Fruit fly (Drosophila melanogaster): ENCODE measurements around the gene Ir94e.

The Ir94e gene

DNA sequence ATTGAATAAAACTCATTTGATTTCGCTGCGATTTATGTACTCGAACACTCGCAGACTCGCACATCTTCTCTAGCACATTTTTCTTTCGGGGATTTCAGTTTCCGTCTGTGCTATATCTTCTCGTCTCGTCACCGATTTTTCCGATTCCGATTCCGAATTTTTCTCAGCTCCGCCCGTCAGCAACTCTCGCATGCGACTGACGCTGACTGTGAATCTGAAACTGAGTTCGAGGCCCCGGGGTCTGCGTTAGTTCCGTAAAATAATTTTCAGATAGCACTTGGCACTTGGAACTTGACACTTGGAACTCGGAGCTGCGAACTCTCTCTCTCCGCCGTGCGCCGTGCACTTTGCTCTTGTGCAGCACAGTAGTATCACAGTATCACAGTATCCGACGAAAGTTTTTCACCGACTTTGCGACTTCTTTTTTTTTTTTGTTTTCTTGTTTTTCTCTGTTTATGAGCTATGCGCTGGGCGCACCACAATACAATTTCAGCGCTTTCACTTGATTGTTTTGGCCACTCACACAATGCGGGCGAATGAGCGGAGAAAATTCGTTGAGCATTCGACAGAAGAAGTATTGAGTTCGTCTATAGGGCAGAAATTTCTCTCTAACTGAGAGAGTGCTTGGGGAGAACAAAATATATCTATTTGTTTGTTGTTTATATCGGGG is 20.6 kb upstream of the Ir94e start, which contains the start of gene CG4393:
Gene CG4393, minus strand, starts transcription at position 187 of the 670 bp plus-strand sequence.
- TF ChIP-seq noc (tag; optimal IDR thresholded peaks at IDR 0.05), result no peak

dm6 chr3R:23386021-23386457 is 19.3 kb upstream of the Ir94e start:
- TF ChIP-seq noc (tag; optimal IDR thresholded peaks at IDR 0.05), result no peak

DNA sequence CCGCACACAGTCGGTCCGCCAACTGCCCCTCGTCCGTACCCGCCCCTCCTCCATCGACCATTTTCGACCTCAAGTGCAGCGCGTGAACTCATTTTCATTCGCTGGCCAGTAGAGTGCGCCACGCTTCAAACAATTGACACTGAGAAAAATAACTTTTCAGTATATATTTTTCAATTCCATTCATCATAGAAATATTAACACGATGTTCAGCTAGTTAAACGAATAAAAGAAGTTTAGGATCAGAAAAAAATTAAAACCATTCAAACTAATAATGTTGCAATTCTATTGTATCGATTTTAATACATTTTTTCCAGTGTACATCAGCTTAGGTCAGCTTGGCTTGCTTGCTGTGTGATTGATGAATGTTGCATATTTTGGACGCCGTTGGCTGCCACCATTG is 18.4 kb upstream of the Ir94e start:
- no peak for TF ChIP-seq noc (tag; optimal IDR thresholded peaks at IDR 0.05)

dm6 chr3R:23388798-23389197 is 16.5 kb upstream of the Ir94e start, which contains the start of gene CG31515:
Gene CG31515, minus strand, starts transcription at chr3R:23388898.
- TF ChIP-seq noc (tag; optimal IDR thresholded peaks at IDR 0.05), result no peak

DNA sequence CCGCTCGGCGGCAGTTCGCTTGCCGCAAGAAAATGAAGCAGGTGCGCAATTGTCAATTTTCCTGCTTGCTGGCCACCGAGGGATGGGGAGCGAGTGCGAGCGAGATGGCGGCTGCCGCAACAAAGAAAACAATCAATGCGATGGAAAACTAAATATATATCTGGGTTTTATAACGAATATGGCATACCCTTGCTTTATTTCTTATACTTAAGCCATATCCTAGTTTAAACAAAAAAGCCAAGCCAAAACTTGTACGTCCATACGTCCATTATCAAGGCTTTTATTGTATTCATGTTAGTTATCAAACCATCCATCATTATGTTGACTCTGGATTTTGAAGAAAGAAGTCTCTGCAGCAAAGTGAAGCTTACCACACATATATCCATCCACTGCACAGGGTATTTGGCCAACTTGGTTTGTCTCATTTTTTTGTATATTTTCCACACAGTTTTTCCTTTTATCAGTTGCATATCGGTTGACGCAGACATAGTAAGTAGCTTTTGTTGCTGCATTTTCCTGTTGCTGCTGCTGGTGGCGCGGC is 14.5 kb upstream of the Ir94e start:
- no peak for TF ChIP-seq noc (tag; optimal IDR thresholded peaks at IDR 0.05)

DNA sequence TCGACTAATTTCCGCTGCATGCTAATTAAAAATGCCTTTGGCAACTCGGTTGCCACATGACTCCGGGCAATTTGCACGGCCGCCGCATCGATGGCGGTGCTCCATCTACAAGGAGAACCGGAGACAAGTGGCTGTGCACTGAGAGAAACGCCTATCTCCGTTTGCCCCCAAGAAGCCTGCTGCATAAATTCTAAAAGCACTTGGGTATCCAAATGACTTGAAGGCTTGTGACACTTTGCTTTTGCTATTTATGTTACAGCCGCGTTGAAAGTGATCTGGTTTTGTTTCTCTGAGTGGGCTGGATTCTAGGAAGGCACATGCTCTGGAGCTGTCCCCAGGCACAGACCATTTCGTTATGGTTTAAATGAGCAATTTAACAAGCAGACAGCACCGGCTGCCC is 13.1 kb upstream of the Ir94e start:
- no peak for TF ChIP-seq noc (tag; optimal IDR thresholded peaks at IDR 0.05)

DNA sequence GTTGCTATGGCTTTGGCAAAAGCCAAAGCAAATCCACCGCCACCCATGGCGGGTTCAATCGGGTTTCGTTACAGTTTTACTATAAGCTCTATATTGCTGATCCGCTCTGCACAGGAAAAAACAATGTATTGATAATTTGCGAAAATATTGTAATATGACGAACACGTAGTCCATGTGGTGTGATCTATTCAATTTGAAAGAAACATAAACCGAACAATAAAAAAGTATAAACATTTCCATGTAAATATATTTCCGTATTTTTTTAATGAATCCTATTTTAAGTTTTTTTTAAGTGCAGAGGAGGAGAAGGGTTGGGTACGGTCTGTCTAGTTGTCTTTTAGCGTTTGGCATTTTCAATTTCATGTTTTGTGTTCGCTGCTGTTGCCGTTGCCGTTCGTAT is 11.8 kb upstream of the Ir94e start:
- no peak for TF ChIP-seq noc (tag; optimal IDR thresholded peaks at IDR 0.05)

dm6 chr3R:23395720-23396119 is 9.6 kb upstream of the Ir94e start:
- TF ChIP-seq noc (tag; optimal IDR thresholded peaks at IDR 0.05), result no peak

- no peak for TF ChIP-seq noc (tag; optimal IDR thresholded peaks at IDR 0.05)
These were observed 8.6 kb upstream of the Ir94e start for dm6 chr3R:23396548-23397294.

dm6 chr3R:23398979-23399378 is 6.3 kb upstream of the Ir94e start:
- no peak for TF ChIP-seq noc (tag; optimal IDR thresholded peaks at IDR 0.05)

- no peak for TF ChIP-seq noc (tag; optimal IDR thresholded peaks at IDR 0.05)
These were observed 5.6 kb upstream of the Ir94e start for dm6 chr3R:23399679-23400078.

DNA sequence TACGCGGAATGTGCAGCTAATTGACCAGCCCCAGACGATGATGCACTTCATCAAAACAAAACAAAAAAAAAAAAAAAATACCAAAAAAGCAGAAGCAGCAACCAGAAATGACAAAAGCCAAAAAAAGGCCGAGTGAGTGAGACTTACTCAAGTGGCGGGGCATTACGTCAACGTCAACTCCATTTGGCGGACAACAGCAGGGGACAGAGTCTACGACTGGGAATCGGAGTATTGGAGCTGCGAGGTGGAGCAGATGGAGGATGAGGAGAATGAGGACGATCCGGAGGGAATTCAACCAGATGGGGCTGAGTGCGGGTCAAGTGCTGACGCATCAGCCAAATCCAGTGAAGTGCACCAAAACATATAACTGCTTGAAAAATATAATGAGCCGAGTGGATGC is 3.8 kb upstream of the Ir94e start:
- no peak for TF ChIP-seq noc (tag; optimal IDR thresholded peaks at IDR 0.05)

DNA sequence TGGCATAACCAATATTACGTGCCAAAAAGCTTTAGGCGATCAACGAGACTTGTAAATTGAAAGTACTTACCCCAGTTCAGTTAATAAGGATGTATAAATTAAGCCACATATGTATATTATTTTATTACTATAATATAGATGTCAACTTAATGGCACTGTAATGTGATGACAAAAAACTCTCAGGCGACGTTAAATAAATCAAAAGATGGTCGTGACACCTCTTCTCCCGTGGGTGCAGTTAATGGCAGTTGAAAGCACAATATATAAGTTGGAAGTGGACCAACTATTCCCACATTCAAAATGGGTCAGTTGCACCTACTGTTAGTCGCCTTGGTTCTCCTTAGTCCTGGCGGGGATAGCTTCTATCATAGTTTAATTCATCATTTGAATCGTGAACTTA is 2.8 kb upstream of the Ir94e start, which contains the start of gene Ir94d:
Gene Ir94d, plus strand, starts transcription at position 301 of the 400 bp plus-strand sequence.
- TF ChIP-seq noc (tag; optimal IDR thresholded peaks at IDR 0.05), result no peak

- no peak for TF ChIP-seq noc (tag; optimal IDR thresholded peaks at IDR 0.05)
These were observed 1.7 kb upstream of the Ir94e start, which contains the start of gene CG17380 for dm6 chr3R:23403628-23404027. Gene CG17380, minus strand, starts transcription at chr3R:23403728.

- TF ChIP-seq noc (tag; optimal IDR thresholded peaks at IDR 0.05), result no peak
These were observed 2.6 kb downstream of the Ir94e start for dm6 chr3R:23407880-23408279.

- no peak for TF ChIP-seq noc (tag; optimal IDR thresholded peaks at IDR 0.05)
These were observed 11.3 kb downstream of the Ir94e start for dm6 chr3R:23416579-23416978.

dm6 chr3R:23417650-23418049 is 12.3 kb downstream of the Ir94e start:
- TF ChIP-seq noc (tag; optimal IDR thresholded peaks at IDR 0.05), result no peak

Data from whole organism, larva.